Fruit fly (Drosophila melanogaster): ENCODE data around the gene odd.

DNA sequence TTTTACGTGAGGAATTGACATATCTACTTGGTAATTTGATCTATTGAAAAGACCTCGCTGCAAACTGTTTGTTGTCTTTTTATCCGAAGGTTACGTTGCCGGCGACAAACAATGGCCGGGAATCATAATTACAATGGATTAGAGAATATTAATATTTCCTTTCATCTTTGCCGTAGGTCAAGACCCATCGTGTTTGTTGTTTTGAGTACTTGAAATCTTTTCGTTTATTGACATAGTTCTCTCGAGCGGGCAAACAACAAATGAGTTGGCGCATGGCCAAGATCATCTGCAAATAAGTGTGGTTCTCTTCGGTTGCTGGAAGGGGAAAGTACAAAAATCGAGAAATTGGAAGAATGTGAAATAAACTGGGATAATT is 22.3 kb downstream of the odd start:
- TF ChIP-seq CG9139 (GFP tag; optimal IDR thresholded peaks at IDR 0.05) (no peak), CG11762 (GFP tag; optimal IDR thresholded peaks at IDR 0.05; ENCODE audit: insufficient read depth) (no peak), CG6854 (GFP tag; optimal IDR thresholded peaks at IDR 0.05) (no peak), Ets21C (GFP tag; optimal IDR thresholded peaks at IDR 0.05) (no peak), CG34406 (GFP tag; optimal IDR thresholded peaks at IDR 0.05) (no peak), Hr39 (GFP tag; optimal IDR thresholded peaks at IDR 0.05) (no peak), Lpt (GFP tag; optimal IDR thresholded peaks at IDR 0.05) (no peak), CG10631 (GFP tag; optimal IDR thresholded peaks at IDR 0.05) (no peak), CG31627 (GFP tag; optimal IDR thresholded peaks at IDR 0.05) (no peak), CG16779 (tag; optimal IDR thresholded peaks at IDR 0.05) (no peak), cyc (GFP tag; optimal IDR thresholded peaks at IDR 0.05) (no peak), Blimp-1 (GFP tag; optimal IDR thresholded peaks at IDR 0.05) (no peak)
